Worm (Caenorhabditis elegans): ENCODE data around the gene tag-321.

The tag-321 gene

ce11 chrIV:7815683-7816183 lies 32.1 kb upstream of the tag-321 start, which contains the start of gene cdgs-1 (continued):
- TF ChIP-seq ZK337.2 (GFP tag; IDR thresholded peaks at IDR 0.05) (no peak), vab-7 (GFP tag; IDR thresholded peaks at IDR 0.05) (no peak), mes-2 (tag; optimal IDR thresholded peaks at IDR 0.05; ENCODE audit: poor library complexity, severe bottlenecking) (no peak), aly-2 (tag; optimal IDR thresholded peaks at IDR 0.05) (no peak), zip-2 (tag; optimal IDR thresholded peaks at IDR 0.05) (no peak), Y48G9A.11 (GFP tag; IDR thresholded peaks at IDR 0.05) (no peak), ceh-44 (GFP tag; IDR thresholded peaks at IDR 0.05) (no peak), pqm-1 (tag; optimal IDR thresholded peaks at IDR 0.05) (no peak), dmd-6 (GFP tag; IDR thresholded peaks at IDR 0.05) (no peak), ceh-20 (GFP tag; IDR thresholded peaks at IDR 0.05) (no peak), Y75B8A.6 (GFP tag; IDR thresholded peaks at IDR 0.05) (no peak), rbr-2 (tag; optimal IDR thresholded peaks at IDR 0.05) (peak; percentile 42), tag-97 (GFP tag; IDR thresholded peaks at IDR 0.05) (no peak), ceh-62 (tag; optimal IDR thresholded peaks at IDR 0.05) (no peak), nhr-25 (tag; optimal IDR thresholded peaks at IDR 0.05; ENCODE audit: borderline replicate concordance, insufficient read depth) (no peak), mdl-1 (tag; optimal IDR thresholded peaks at IDR 0.05) (peak; percentile 59 to 90), lin-39 (tag; optimal IDR thresholded peaks at IDR 0.05) (no peak), jun-1 (tag; optimal IDR thresholded peaks at IDR 0.05) (no peak), nhr-76 (tag; optimal IDR thresholded peaks at IDR 0.05) (no peak), duxl-1 (tag; optimal IDR thresholded peaks at IDR 0.05; ENCODE audit: poor library complexity) (no peak), hlh-30 (tag; optimal IDR thresholded peaks at IDR 0.05; ENCODE audit: insufficient read depth) (peak; percentile 96), nhr-11 (tag; optimal IDR thresholded peaks at IDR 0.05) (peak; percentile 44), unc-62 (GFP tag; optimal IDR thresholded peaks at IDR 0.05 in 1 of 2) (no peak), unc-62 (tag; optimal IDR thresholded peaks at IDR 0.05) (no peak), madf-9 (GFP tag; conservative IDR thresholded peaks at IDR 0.05) (no peak), skn-1 (tag; optimal IDR thresholded peaks at IDR 0.05) (no peak), snpc-1.2 (GFP tag; IDR thresholded peaks at IDR 0.05) (no peak), Y5F2A.4 (GFP tag; optimal IDR thresholded peaks at IDR 0.05) (no peak), mxl-2 (GFP tag; conservative IDR thresholded peaks at IDR 0.05) (no peak), unc-39 (tag; optimal IDR thresholded peaks at IDR 0.05) (no peak), F37D6.2 (tag; optimal IDR thresholded peaks at IDR 0.05) (no peak), daf-8 (GFP tag; IDR thresholded peaks at IDR 0.05) (no peak), lin-15B (tag; optimal IDR thresholded peaks at IDR 0.05) (no peak), mxl-3 (GFP tag; optimal IDR thresholded peaks at IDR 0.05) (peak; percentile 74), Y105C5A.15 (GFP tag; IDR thresholded peaks at IDR 0.05) (no peak), daf-16 (GFP tag; optimal IDR thresholded peaks at IDR 0.05) (no peak), daf-16 (tag; optimal IDR thresholded peaks at IDR 0.05) (peak; percentile 94), sdz-12 (GFP tag; optimal IDR thresholded peaks at IDR 0.05) (no peak), dve-1 (tag; optimal IDR thresholded peaks at IDR 0.05; ENCODE audit: insufficient read depth) (peak; percentile 8), nhr-237 (tag; optimal IDR thresholded peaks at IDR 0.05) (no peak), ceh-32 (tag; optimal IDR thresholded peaks at IDR 0.05; ENCODE audit: poor library complexity) (no peak), fos-1 (tag; optimal IDR thresholded peaks at IDR 0.05) (no peak), ctbp-1 (GFP tag; IDR thresholded peaks at IDR 0.05) (peak; percentile 23; the same call in 1 of the 2 replicates), lim-7 (GFP tag; IDR thresholded peaks at IDR 0.05) (no peak), D1046.2 (GFP tag; IDR thresholded peaks at IDR 0.05) (no peak), F44E2.7 (GFP tag; IDR thresholded peaks at IDR 0.05) (no peak), saeg-2 (GFP tag; IDR thresholded peaks at IDR 0.05) (no peak), fkh-10 (GFP tag; optimal IDR thresholded peaks at IDR 0.05) (peak; percentile 51), hif-1 (tag; optimal IDR thresholded peaks at IDR 0.05) (no peak), madf-5 (GFP tag; IDR thresholded peaks at IDR 0.05) (no peak), dpl-1 (GFP tag; optimal IDR thresholded peaks at IDR 0.05) (peak; percentile 44), egl-27 (tag; optimal IDR thresholded peaks at IDR 0.05) (no peak)
